Worm (Caenorhabditis elegans) whole organism, L1 larva: ENCODE measurements around the gene zgpa-1.

Source experiments
- blmp-1 ChIP-seq: fragments of 150-350 bp; optimal IDR thresholded peaks from 2 replicates; lab custom pipeline; 2014; ENCODE audit warnings: missing biosample characterization, missing genetic modification characterization
- ceh-8 ChIP-seq: fragments of 200-800 bp; sonication (Bioruptor generic); optimal IDR thresholded peaks from 2 replicates; lab custom pipeline; 2018; ENCODE audit warnings: mild to moderate bottlenecking, missing genetic modification characterization, moderate library complexity, missing compliant biosample characterization
- ceh-90 ChIP-seq: sonication (generic microtip); optimal IDR thresholded peaks from 2 replicates; lab custom pipeline; 2016; ENCODE audit warnings: missing genetic modification characterization, missing compliant biosample characterization
- ces-1 ChIP-seq: fragments of 150-350 bp; optimal IDR thresholded peaks from 2 replicates; lab custom pipeline; 2014; ENCODE audit warnings: missing biosample characterization, missing genetic modification reagents, missing genetic modification characterization
- efl-1 ChIP-seq, 4 experiments: fragments of 150-350 bp; optimal IDR thresholded peaks in 3 of 4; peaks in 1 of 4; 1 replicate in 1 of 4; 2 replicates in 3 of 4; lab custom pipeline; 2014; ENCODE audit warnings: missing biosample characterization in 2 of 4, missing genetic modification characterization in 2 of 4, missing genetic modification reagents in 2 of 4
- efl-3 ChIP-seq: fragments of 200-800 bp; sonication (Bioruptor generic); optimal IDR thresholded peaks from 2 replicates; lab custom pipeline; 2018; ENCODE audit warnings: mild to moderate bottlenecking, missing genetic modification characterization, missing compliant biosample characterization
- egl-13 ChIP-seq: sonication (generic microtip); optimal IDR thresholded peaks from 2 replicates; lab custom pipeline; 2016; ENCODE audit warnings: missing genotype, missing genetic modification reagents, missing genetic modification characterization, missing compliant biosample characterization
- egl-27 ChIP-seq, 2 experiments: fragments of 150-350 bp in 1 of 2; sonication (generic microtip); optimal IDR thresholded peaks; 3 replicates each; lab custom pipeline; 2017 to 2018; ENCODE audit warnings: missing biosample characterization in 2 of 2, missing genetic modification characterization in 2 of 2, missing genetic modification reagents in 2 of 2
- elt-2 ChIP-seq: sonication (generic microtip); optimal IDR thresholded peaks from 2 replicates; lab custom pipeline; 2016; ENCODE audit warnings: missing genetic modification characterization, mild to moderate bottlenecking, inconsistent platforms, missing compliant biosample characterization, missing genetic modification reagents
- ets-5 ChIP-seq: fragments of 200-800 bp; sonication (Bioruptor generic); IDR thresholded peaks from 2 replicates; pipeline ENCODE4 v1.3.6; 2022; ENCODE audit warnings: missing genetic modification characterization, missing compliant biosample characterization
- fkh-4 ChIP-seq: sonication (generic microtip); optimal IDR thresholded peaks from 2 replicates; lab custom pipeline; 2016; ENCODE audit warnings: missing compliant biosample characterization, missing genetic modification characterization, borderline replicate concordance
- fos-1 ChIP-seq: fragments of 150-350 bp; optimal IDR thresholded peaks from 2 replicates; lab custom pipeline; 2014; ENCODE audit warnings: missing biosample characterization, missing genetic modification characterization
- irx-1 ChIP-seq: sonication (generic microtip); optimal IDR thresholded peaks from 2 replicates; lab custom pipeline; 2016; ENCODE audit warnings: missing genetic modification characterization, missing compliant biosample characterization
- jun-1 ChIP-seq: fragments of 150-350 bp; optimal IDR thresholded peaks from 2 replicates; lab custom pipeline; 2014; ENCODE audit warnings: missing biosample characterization, missing genetic modification reagents, missing genetic modification characterization
- lin-14 ChIP-seq: fragments of 200-800 bp; sonication (Bioruptor generic); optimal IDR thresholded peaks from 2 replicates; lab custom pipeline; 2018; ENCODE audit warnings: mild to moderate bottlenecking, missing genetic modification characterization, moderate library complexity, missing compliant biosample characterization
- lin-15B ChIP-seq: fragments of 150-350 bp; sonication (generic microtip); optimal IDR thresholded peaks from 3 replicates; lab custom pipeline; 2014; ENCODE audit warnings: missing biosample characterization, missing genetic modification characterization
- lin-35 ChIP-seq, 2 experiments: fragments of 150-350 bp; optimal IDR thresholded peaks; 2 replicates each; lab custom pipeline; 2014; ENCODE audit warnings: missing biosample characterization in 2 of 2, missing genetic modification characterization in 2 of 2, missing genetic modification reagents in 2 of 2
- mep-1 ChIP-seq: fragments of 150-350 bp; optimal IDR thresholded peaks from 2 replicates; lab custom pipeline; 2014; ENCODE audit warnings: missing biosample characterization, missing genetic modification characterization
- nhr-237 ChIP-seq: fragments of 150-350 bp; optimal IDR thresholded peaks from 2 replicates; lab custom pipeline; 2014; ENCODE audit warnings: missing biosample characterization, missing genetic modification characterization
- nhr-77 ChIP-seq: fragments of 150-350 bp; optimal IDR thresholded peaks from 2 replicates; lab custom pipeline; 2014; ENCODE audit warnings: missing biosample characterization, missing genetic modification characterization
- nhr-85 ChIP-seq: sonication (generic microtip); peaks from one replicate; lab custom pipeline; 2016; ENCODE audit warnings: missing genetic modification characterization, inconsistent platforms, missing compliant biosample characterization
- pax-3 ChIP-seq: fragments of 200-800 bp; sonication (Bioruptor generic); optimal IDR thresholded peaks from 2 replicates; lab custom pipeline; 2018; ENCODE audit warnings: mild to moderate bottlenecking, missing genetic modification characterization, moderate library complexity, missing compliant biosample characterization
- pqm-1 ChIP-seq: sonication (generic microtip); optimal IDR thresholded peaks from 3 replicates; lab custom pipeline; 2017; ENCODE audit warnings: missing biosample characterization, missing genetic modification characterization
- rnt-1 ChIP-seq: sonication (generic microtip); optimal IDR thresholded peaks from 2 replicates; lab custom pipeline; 2016; ENCODE audit warnings: mild to moderate bottlenecking, missing genetic modification characterization, moderate library complexity, missing compliant biosample characterization
- skn-1 ChIP-seq: fragments of 150-350 bp; optimal IDR thresholded peaks from 2 replicates; lab custom pipeline; 2014; ENCODE audit warnings: missing biosample characterization, missing genetic modification characterization
- snpc-4 ChIP-seq: fragments of 150-350 bp; optimal IDR thresholded peaks from 2 replicates; lab custom pipeline; 2014; ENCODE audit warnings: missing biosample characterization, missing genetic modification characterization
- snu-23 ChIP-seq: sonication (generic microtip); optimal IDR thresholded peaks from 2 replicates; lab custom pipeline; 2016; ENCODE audit warnings: missing genetic modification characterization, missing compliant biosample characterization
- sptf-1 ChIP-seq: fragments of 150-350 bp; optimal IDR thresholded peaks from 2 replicates; lab custom pipeline; 2014; ENCODE audit warnings: missing biosample characterization, missing genetic modification characterization
- sup-37 ChIP-seq: fragments of 200-800 bp; sonication (Bioruptor generic); optimal IDR thresholded peaks from 2 replicates; lab custom pipeline; 2018; ENCODE audit warnings: mild to moderate bottlenecking, missing genetic modification characterization, missing compliant biosample characterization
- swsn-7 ChIP-seq: sonication (generic microtip); optimal IDR thresholded peaks from 2 replicates; lab custom pipeline; 2016; ENCODE audit warnings: missing genetic modification characterization, missing compliant biosample characterization
- unc-62 ChIP-seq: fragments of 150-350 bp; optimal IDR thresholded peaks from 2 replicates; lab custom pipeline; 2014; ENCODE audit warnings: missing biosample characterization, missing genetic modification reagents, missing genetic modification characterization
- unc-86 ChIP-seq: sonication (generic microtip); optimal IDR thresholded peaks from 2 replicates; lab custom pipeline; 2016; ENCODE audit warnings: missing genetic modification characterization, missing compliant biosample characterization
- ztf-11 ChIP-seq, 2 experiments: sonication (generic microtip); optimal IDR thresholded peaks; 2 replicates each; lab custom pipeline; 2016 to 2017; ENCODE audit warnings: missing genetic modification characterization in 2 of 2, missing biosample characterization in 1 of 2, missing compliant biosample characterization in 1 of 2

zgpa-1 gene

ce11 chrIV:7808583-7808982 is 4.0 kb downstream of the zgpa-1 start, which contains the start of gene C33H5.1:
Gene C33H5.1, plus strand, starts transcription at chrIV:7808912.
- no peak for TF ChIP-seq efl-1 (optimal IDR thresholded peaks at IDR 0.05; lab: Kevin White, UChicago)
- peak in 1 of 2 experiments; percentile 53 for TF ChIP-seq efl-1 (GFP tag; optimal IDR thresholded peaks at IDR 0.05 in 1 of 2; lab: Kevin White, UChicago)
- peak; percentile 10 for TF ChIP-seq blmp-1
- no peak for TF ChIP-seq unc-62 (GFP tag; lab: Kevin White, UChicago)
- TF ChIP-seq egl-27 (tag; optimal IDR thresholded peaks at IDR 0.05; lab: Kevin White, UChicago): no peak
- no peak for TF ChIP-seq ztf-11 (tag; optimal IDR thresholded peaks at IDR 0.05; lab: Kevin White, UChicago)
- TF ChIP-seq nhr-237 (tag; lab: Kevin White, UChicago): no peak

ce11 chrIV:7804740-7805139 is 7.9 kb downstream of the zgpa-1 start, which contains the start of gene C33H5.2:
Gene C33H5.2, plus strand, starts transcription at chrIV:7805040.
- no peak for TF ChIP-seq jun-1 (tag; lab: Kevin White, UChicago)
- TF ChIP-seq blmp-1: peak; percentile 37

ce11 chrIV:7803250-7803649 is 9.4 kb downstream of the zgpa-1 start, which contains the start of gene C33H5.16:
Gene C33H5.16, minus strand, starts transcription at chrIV:7803350.
- TF ChIP-seq ceh-90 (tag; lab: Kevin White, UChicago): no peak
- TF ChIP-seq snpc-4 (tag; lab: Kevin White, UChicago): no peak
- TF ChIP-seq sptf-1: no peak
- TF ChIP-seq irx-1 (tag; lab: Kevin White, UChicago): no peak
- TF ChIP-seq ceh-8: no peak
- TF ChIP-seq ets-5 (GFP tag; lab: Robert Waterston, UW): no peak
- no peak for TF ChIP-seq ztf-11 (tag; optimal IDR thresholded peaks at IDR 0.05; lab: Kevin White, UChicago)
- no peak for TF ChIP-seq sup-37 (GFP tag; lab: Kevin White, UChicago)
- no peak for TF ChIP-seq lin-15B (tag; lab: Kevin White, UChicago)
- no peak for TF ChIP-seq efl-3 (GFP tag; lab: Kevin White, UChicago)
- no peak for TF ChIP-seq rnt-1
- TF ChIP-seq mep-1: no peak
- TF ChIP-seq skn-1 (tag; lab: Kevin White, UChicago): no peak
- no peak for TF ChIP-seq fkh-4 (tag; lab: Kevin White, UChicago)
- TF ChIP-seq, all 84 proteins: peak for 0

ce11 chrIV:7800338-7800737 is 12.3 kb downstream of the zgpa-1 start:
- TF ChIP-seq lin-14 (no peak), snpc-4 (tag; lab: Kevin White, UChicago) (no peak), sptf-1 (no peak), ceh-90 (tag; lab: Kevin White, UChicago) (no peak), nhr-85 (no peak), lin-15B (tag; lab: Kevin White, UChicago) (no peak), snu-23 (GFP tag; lab: Kevin White, UChicago) (no peak), nhr-237 (tag; lab: Kevin White, UChicago) (no peak)

ce11 chrIV:7796432-7797113 is 16.0 kb downstream of the zgpa-1 start, which contains the start of gene sgo-1:
Gene sgo-1, minus strand, starts transcription at chrIV:7796482.
- TF ChIP-seq efl-1 (optimal IDR thresholded peaks at IDR 0.05; lab: Kevin White, UChicago): peak; percentile 1 to 16
- no peak for TF ChIP-seq efl-1 (GFP tag; optimal IDR thresholded peaks at IDR 0.05 in 1 of 2; lab: Kevin White, UChicago)
- TF ChIP-seq fos-1 (tag; lab: Kevin White, UChicago): no peak

- TF ChIP-seq sup-37 (GFP tag; lab: Kevin White, UChicago) (no peak), swsn-7 (tag; lab: Kevin White, UChicago) (no peak)
These were observed 17.9 kb downstream of the zgpa-1 start, which contains the start of gene ntp-1 for ce11 chrIV:7794709-7795108. Gene ntp-1, minus strand, starts transcription at chrIV:7794809.

ce11 chrIV:7791821-7792446 is 20.7 kb downstream of the zgpa-1 start, which contains the start of gene C33H5.13:
Gene C33H5.13, minus strand, starts transcription at chrIV:7792263.
- peak in 1 of 2 experiments; percentile 20 for TF ChIP-seq lin-35 (GFP tag; optimal IDR thresholded peaks at IDR 0.05; lab: Kevin White, UChicago)
- no peak for TF ChIP-seq egl-27 (tag; optimal IDR thresholded peaks at IDR 0.05; lab: Kevin White, UChicago)
- TF ChIP-seq elt-2 (tag; lab: Kevin White, UChicago): peak; percentile 34
- TF ChIP-seq egl-13 (tag; lab: Kevin White, UChicago): no peak
- no peak for TF ChIP-seq pax-3 (tag; lab: Kevin White, UChicago)
- TF ChIP-seq pqm-1: no peak
- TF ChIP-seq nhr-77: no peak
- no peak for TF ChIP-seq unc-86 (tag; lab: Kevin White, UChicago)
- no peak for TF ChIP-seq unc-62 (GFP tag; lab: Kevin White, UChicago)
- TF ChIP-seq lin-14: no peak
- peak in 1 of 2 experiments; percentile 6 for TF ChIP-seq efl-1 (optimal IDR thresholded peaks at IDR 0.05; lab: Kevin White, UChicago)
- peak in 1 of 2 experiments; percentile 56 for TF ChIP-seq efl-1 (GFP tag; optimal IDR thresholded peaks at IDR 0.05 in 1 of 2; lab: Kevin White, UChicago)
- TF ChIP-seq mep-1: no peak
- TF ChIP-seq ces-1: no peak
